Worm (Caenorhabditis elegans) whole organism, early embryonic: ENCODE results near the gene F32D8.2.

Experiments
- B0310.2 ChIP-seq: sonication (generic microtip); optimal IDR thresholded peaks from 2 replicates; lab custom pipeline; 2016; ENCODE audit warnings: mild to moderate bottlenecking, missing genetic modification characterization, missing compliant biosample characterization
- aly-1 ChIP-seq: sonication (generic microtip); optimal IDR thresholded peaks from 2 replicates; lab custom pipeline; 2016; ENCODE audit warnings: missing genetic modification characterization, missing compliant biosample characterization
- ama-1 ChIP-seq: fragments of 150-350 bp; optimal IDR thresholded peaks from 2 replicates; lab custom pipeline; 2014
- ceh-36 ChIP-seq: sonication (generic microtip); optimal IDR thresholded peaks from 2 replicates; lab custom pipeline; 2016; ENCODE audit warnings: missing genetic modification characterization, inconsistent platforms, missing compliant biosample characterization
- ets-7 ChIP-seq: sonication (generic microtip); optimal IDR thresholded peaks from 2 replicates; lab custom pipeline; 2016; ENCODE audit warnings: missing genotype, missing genetic modification characterization, missing compliant biosample characterization
- flt-1 ChIP-seq: fragments of 200-800 bp; sonication (Bioruptor generic); IDR thresholded peaks from 2 replicates; pipeline ENCODE4 v1.3.6; 2022; ENCODE audit warnings: missing genetic modification characterization, missing compliant biosample characterization
- hmbx-1 ChIP-seq: sonication (generic microtip); optimal IDR thresholded peaks from 2 replicates; lab custom pipeline; 2016; ENCODE audit warnings: mild to moderate bottlenecking, missing genetic modification characterization, missing compliant biosample characterization
- hmg-4 ChIP-seq: fragments of 200-800 bp; sonication (Bioruptor generic); optimal IDR thresholded peaks from 2 replicates; lab custom pipeline; 2018; ENCODE audit warnings: mild to moderate bottlenecking, missing genetic modification characterization, missing compliant biosample characterization
- hnd-1 ChIP-seq: sonication (generic microtip); optimal IDR thresholded peaks from 2 replicates; lab custom pipeline; 2016; ENCODE audit warnings: missing genetic modification characterization, missing compliant biosample characterization
- pes-1 ChIP-seq: fragments of 200-800 bp; sonication (Bioruptor generic); IDR thresholded peaks from 2 replicates; pipeline ENCODE4 v1.3.6; 2022; ENCODE audit warnings: missing genetic modification reagents, missing genetic modification characterization, missing compliant biosample characterization
- scrt-1 ChIP-seq: fragments of 200-800 bp; sonication (Bioruptor generic); IDR thresholded peaks from 2 replicates; pipeline ENCODE4 v1.3.6; 2022; ENCODE audit warnings: missing genetic modification characterization, missing compliant biosample characterization
- sea-1 ChIP-seq: fragments of 200-800 bp; sonication (Bioruptor generic); conservative IDR thresholded peaks from 2 replicates; pipeline ENCODE4 v1.3.6; 2022; ENCODE audit warnings: missing genetic modification characterization, missing compliant biosample characterization
- tbx-11 ChIP-seq: fragments of 200-800 bp; sonication (Bioruptor generic); IDR thresholded peaks from 2 replicates; pipeline ENCODE4 v1.3.6; 2022; ENCODE audit warnings: missing genetic modification characterization, missing compliant biosample characterization
- tbx-37 ChIP-seq: fragments of 200-800 bp; sonication (Bioruptor generic); conservative IDR thresholded peaks from 2 replicates; pipeline ENCODE4 v1.3.6; 2022; ENCODE audit warnings: missing genetic modification reagents, missing genetic modification characterization, missing compliant biosample characterization

DNA sequence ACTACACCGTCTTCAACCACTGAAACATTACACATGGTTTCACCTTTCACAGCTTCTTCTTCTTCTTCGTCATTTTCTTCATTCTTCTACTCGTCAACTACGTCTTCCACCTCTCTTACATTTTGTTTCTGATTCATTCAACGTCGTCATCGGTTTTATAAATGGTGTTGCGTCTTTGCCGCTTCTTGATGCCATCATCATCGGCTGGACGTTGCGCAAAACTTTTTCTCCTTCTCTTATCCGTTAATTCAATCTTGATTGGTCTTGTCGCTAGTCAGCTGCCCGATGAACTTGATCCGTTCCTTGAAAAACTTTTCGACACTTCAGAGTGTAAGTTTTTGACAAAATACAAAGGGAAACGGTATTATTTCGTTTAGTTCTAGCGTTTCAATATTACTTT, 15.1 kb downstream of the F32D8.2 start:
- TF ChIP-seq pes-1 (GFP tag; lab: Robert Waterston, UW) (no peak), hmg-4 (GFP tag; lab: Kevin White, UChicago) (no peak), ceh-36 (tag; lab: Kevin White, UChicago) (no peak), ama-1 (no peak), ets-7 (tag; lab: Kevin White, UChicago) (no peak), hnd-1 (tag; lab: Kevin White, UChicago) (no peak), aly-1 (tag; lab: Kevin White, UChicago) (no peak), flt-1 (GFP tag; lab: Robert Waterston, UW) (no peak), scrt-1 (no peak), hmbx-1 (tag; lab: Kevin White, UChicago) (no peak), sea-1 (no peak), tbx-11 (GFP tag; lab: Robert Waterston, UW) (no peak), B0310.2 (tag; lab: Kevin White, UChicago) (no peak), tbx-37 (GFP tag; lab: Robert Waterston, UW) (no peak)
